Worm (Caenorhabditis elegans): Measurements from ENCODE around the gene Y14H12A.2.

Gene Y14H12A.2

DNA sequence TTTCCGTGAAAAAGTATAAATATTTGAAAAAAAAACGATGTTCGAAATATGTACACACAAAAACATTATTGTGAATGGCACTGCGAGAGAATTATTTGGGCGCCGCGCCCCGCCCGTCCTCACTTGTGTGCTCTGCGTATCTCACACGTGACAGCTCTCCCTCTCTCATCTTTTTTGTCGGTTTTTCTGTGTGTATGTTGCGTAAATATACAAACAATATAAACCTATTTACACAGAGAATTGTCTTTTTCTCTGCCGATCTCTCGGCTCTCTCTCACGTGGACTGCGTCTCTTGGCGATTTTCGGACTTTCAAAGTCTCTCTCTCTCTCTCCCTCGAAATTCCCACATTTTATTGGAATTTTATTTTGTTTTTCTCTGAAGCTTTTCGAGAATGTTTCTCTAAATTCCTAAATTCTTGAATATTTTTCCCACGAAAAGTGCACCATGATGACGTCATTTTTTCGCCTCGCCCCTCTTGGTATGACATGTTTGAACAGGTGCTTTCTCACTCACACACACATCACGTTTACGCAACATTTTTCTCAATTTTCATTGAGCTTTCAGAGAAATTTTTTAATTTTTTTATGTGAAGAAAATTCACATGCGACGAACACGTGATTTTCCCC is 30.7 kb downstream of the Y14H12A.2 start (continued):
- TF ChIP-seq fkh-8 (tag; optimal IDR thresholded peaks at IDR 0.05) (peak; percentile 79), hlh-4 (tag; optimal IDR thresholded peaks at IDR 0.05) (peak; percentile 78), sox-4 (tag; optimal IDR thresholded peaks at IDR 0.05) (no peak), nhr-77 (tag; optimal IDR thresholded peaks at IDR 0.05) (peak; percentile 81), sup-37 (GFP tag; optimal IDR thresholded peaks at IDR 0.05) (peak; percentile 60), nhr-11 (tag; optimal IDR thresholded peaks at IDR 0.05) (no peak), efl-3 (GFP tag; optimal IDR thresholded peaks at IDR 0.05) (no peak), nhr-90 (tag; optimal IDR thresholded peaks at IDR 0.05; ENCODE audit: poor library complexity) (peak; percentile 59), lin-14 (GFP tag; optimal IDR thresholded peaks at IDR 0.05) (peak; percentile 97), efl-1 (optimal IDR thresholded peaks at IDR 0.05) (peak; percentile 56 to 63), efl-1 (GFP tag; optimal IDR thresholded peaks at IDR 0.05 in 1 of 2) (peak; percentile 1 to 92), dsc-1 (tag; optimal IDR thresholded peaks at IDR 0.05) (peak; percentile 65), C16A3.4 (tag; optimal IDR thresholded peaks at IDR 0.05) (peak; percentile 60), ama-1 (optimal IDR thresholded peaks at IDR 0.05) (no peak), tlp-1 (tag; optimal IDR thresholded peaks at IDR 0.05) (no peak), mab-9 (GFP tag; IDR thresholded peaks at IDR 0.05) (no peak), aha-1 (tag; optimal IDR thresholded peaks at IDR 0.05) (no peak), unc-130 (tag; optimal IDR thresholded peaks at IDR 0.05) (peak; percentile 41), nhr-19 (GFP tag; conservative IDR thresholded peaks at IDR 0.05) (peak; percentile 62), swsn-7 (tag; optimal IDR thresholded peaks at IDR 0.05) (peak; percentile 75), ztf-11 (tag; optimal IDR thresholded peaks at IDR 0.05) (no peak), nhr-47 (tag; optimal IDR thresholded peaks at IDR 0.05) (peak; percentile 77), nhr-71 (tag; optimal IDR thresholded peaks at IDR 0.05) (peak; percentile 89), snpc-4 (tag; optimal IDR thresholded peaks at IDR 0.05) (no peak), aly-2 (tag; optimal IDR thresholded peaks at IDR 0.05) (no peak), nhr-12 (tag; optimal IDR thresholded peaks at IDR 0.05) (no peak), zip-4 (GFP tag; optimal IDR thresholded peaks at IDR 0.05) (no peak), pax-3 (tag; optimal IDR thresholded peaks at IDR 0.05) (peak; percentile 45), fkh-4 (tag; optimal IDR thresholded peaks at IDR 0.05; ENCODE audit: borderline replicate concordance) (no peak), lsy-2 (tag; optimal IDR thresholded peaks at IDR 0.05) (peak; percentile 62 to 75), ceh-63 (GFP tag; optimal IDR thresholded peaks at IDR 0.05) (no peak), C04F5.9 (tag; optimal IDR thresholded peaks at IDR 0.05) (no peak), unc-30 (tag; optimal IDR thresholded peaks at IDR 0.05) (no peak), mef-2 (tag; optimal IDR thresholded peaks at IDR 0.05) (no peak), tbx-2 (tag; optimal IDR thresholded peaks at IDR 0.05) (peak; percentile 82), hpl-2 (GFP tag; optimal IDR thresholded peaks at IDR 0.05) (no peak), alr-1 (tag; optimal IDR thresholded peaks at IDR 0.05; ENCODE audit: borderline replicate concordance) (no peak), Y116A8C.19 (tag; optimal IDR thresholded peaks at IDR 0.05; ENCODE audit: borderline replicate concordance) (no peak), jun-1 (tag; optimal IDR thresholded peaks at IDR 0.05) (peak; percentile 73), rnt-1 (tag; optimal IDR thresholded peaks at IDR 0.05) (peak; percentile 57), egl-13 (tag; optimal IDR thresholded peaks at IDR 0.05) (peak; percentile 14), pqm-1 (tag; optimal IDR thresholded peaks at IDR 0.05) (no peak), ets-5 (GFP tag; IDR thresholded peaks at IDR 0.05) (no peak), unc-98 (GFP tag; IDR thresholded peaks at IDR 0.05) (0 out of 2 replicates have a peak, but pooled peaks have one; percentile 20)
